Fruit fly (Drosophila melanogaster) whole organism, wandering third instar larva: ENCODE data around the gene CG1142.

ENCODE experiments used
- Abd-B ChIP-seq: fragments of >200 bp; optimal IDR thresholded peaks from 2 replicates; lab custom pipeline; 2017; ENCODE audit warnings: missing biosample characterization, missing genetic modification characterization
- CG32264 ChIP-seq: fragments of 200-800 bp; sonication (Bioruptor generic); optimal IDR thresholded peaks from 2 replicates; lab custom pipeline; 2016; ENCODE audit warnings: missing biosample characterization, missing genetic modification characterization
- CG9705 ChIP-seq: fragments of 200-800 bp; sonication (Bioruptor generic); optimal IDR thresholded peaks from 2 replicates; lab custom pipeline; 2018; ENCODE audit warnings: missing biosample characterization, mild to moderate bottlenecking, missing genetic modification characterization
- CrebA ChIP-seq: fragments of 200-800 bp; sonication (Bioruptor generic); optimal IDR thresholded peaks from 2 replicates; lab custom pipeline; 2016; ENCODE audit warnings: missing biosample characterization, mild to moderate bottlenecking, missing genetic modification characterization, borderline replicate concordance
- Dfd ChIP-seq: fragments of >200 bp; optimal IDR thresholded peaks from 2 replicates; lab custom pipeline; 2017; ENCODE audit warnings: missing biosample characterization, missing genetic modification characterization
- Dif ChIP-seq: fragments of 200-275, 200-300 bp; sonication (Bioruptor generic); optimal IDR thresholded peaks from 2 replicates; lab custom pipeline; 2018; ENCODE audit warnings: missing biosample characterization, missing genetic modification characterization; ENCODE audit not compliant: partially characterized antibody
- GATAd ChIP-seq: sonication (Bioruptor generic); optimal IDR thresholded peaks from 2 replicates; lab custom pipeline; 2016; ENCODE audit warnings: missing biosample characterization, missing genetic modification characterization
- HLH106 ChIP-seq: fragments of 200-800 bp; optimal IDR thresholded peaks from 3 replicates; lab custom pipeline; 2019; ENCODE audit warnings: missing biosample characterization, mild to moderate bottlenecking, missing genetic modification characterization, moderate library complexity
- Hnf4 ChIP-seq: fragments of 200-800 bp; sonication (Bioruptor generic); optimal IDR thresholded peaks from 2 replicates; lab custom pipeline; 2016; ENCODE audit warnings: missing biosample characterization, mild to moderate bottlenecking, missing genetic modification characterization
- Hr78 ChIP-seq: fragments of >200 bp; optimal IDR thresholded peaks from 2 replicates; lab custom pipeline; 2017; ENCODE audit warnings: missing biosample characterization, missing genetic modification characterization
- Hr83 ChIP-seq: fragments of 200-300 bp; sonication (Bioruptor generic); optimal IDR thresholded peaks from 2 replicates; lab custom pipeline; 2016; ENCODE audit warnings: missing biosample characterization, mild to moderate bottlenecking, missing genetic modification characterization, moderate library complexity; ENCODE audit not compliant: poor library complexity, severe bottlenecking
- Jra ChIP-seq: sonication (Bioruptor generic); optimal IDR thresholded peaks from 2 replicates; lab custom pipeline; 2016; ENCODE audit warnings: missing biosample characterization, missing genetic modification characterization
- Mio ChIP-seq: sonication (Bioruptor generic); optimal IDR thresholded peaks from 2 replicates; lab custom pipeline; 2016; ENCODE audit warnings: missing biosample characterization, missing genetic modification characterization
- Myc ChIP-seq: fragments of >200 bp; optimal IDR thresholded peaks from 2 replicates; lab custom pipeline; 2017
- N ChIP-seq: fragments of >200 bp; optimal IDR thresholded peaks from 2 replicates; lab custom pipeline; 2018; ENCODE audit warnings: missing biosample characterization, missing external identifiers, missing genetic modification characterization
- OdsH ChIP-seq: fragments of 200-800 bp; sonication (Bioruptor generic); optimal IDR thresholded peaks from 2 replicates; lab custom pipeline; 2016; ENCODE audit warnings: missing biosample characterization, mild to moderate bottlenecking, missing genetic modification characterization
- Rel ChIP-seq, 2 experiments: fragments of 200-800 bp; sonication (Bioruptor generic) in 1 of 2; optimal IDR thresholded peaks; 2 replicates in 1 of 2; 3 replicates in 1 of 2; lab custom pipeline; 2016 to 2019; ENCODE audit warnings: mild to moderate bottlenecking in 2 of 2, missing biosample characterization in 2 of 2, missing genetic modification characterization in 2 of 2, moderate library complexity in 1 of 2
- Sp1 ChIP-seq: fragments of 200-800 bp; sonication (Bioruptor generic); optimal IDR thresholded peaks from 3 replicates; lab custom pipeline; 2019; ENCODE audit warnings: missing biosample characterization, mild to moderate bottlenecking, missing genetic modification characterization, moderate library complexity
- Vsx2 ChIP-seq: fragments of 200-300, 225-300 bp; sonication (Bioruptor generic); optimal IDR thresholded peaks from 2 replicates; lab custom pipeline; 2018; ENCODE audit warnings: missing biosample characterization, missing genetic modification characterization; ENCODE audit not compliant: partially characterized antibody
- br ChIP-seq: fragments of 200-800 bp; sonication (Bioruptor generic); optimal IDR thresholded peaks from 2 replicates; lab custom pipeline; 2016; ENCODE audit warnings: missing biosample characterization, missing genetic modification characterization
- brk ChIP-seq: fragments of 200-800 bp; sonication (Bioruptor generic); optimal IDR thresholded peaks from 2 replicates; lab custom pipeline; 2016; ENCODE audit warnings: missing biosample characterization, mild to moderate bottlenecking, missing genetic modification characterization
- dl ChIP-seq, 2 experiments: fragments of 175-275, 200-275 bp in 1 of 2; fragments of 200-275 bp in 1 of 2; sonication (Bioruptor generic); optimal IDR thresholded peaks; lab custom pipeline; 2018; ENCODE audit warnings: mild to moderate bottlenecking in 2 of 2, missing biosample characterization in 2 of 2, missing genetic modification characterization in 2 of 2, moderate library complexity in 2 of 2; ENCODE audit not compliant: partially characterized antibody in 2 of 2, insufficient read depth in 1 of 2
- dmrt93B ChIP-seq: fragments of 200-800 bp; sonication (Bioruptor generic); optimal IDR thresholded peaks from 2 replicates; lab custom pipeline; 2018; ENCODE audit warnings: missing biosample characterization, mild to moderate bottlenecking, missing genetic modification characterization
- dsf ChIP-seq: sonication (Bioruptor generic); optimal IDR thresholded peaks from 2 replicates; lab custom pipeline; 2016; ENCODE audit warnings: missing biosample characterization, missing genetic modification characterization, borderline replicate concordance
- ey ChIP-seq: fragments of 200-800 bp; sonication (Bioruptor generic); optimal IDR thresholded peaks from 2 replicates; lab custom pipeline; 2016; ENCODE audit warnings: missing biosample characterization, missing genetic modification characterization
- foxo ChIP-seq, 2 experiments: fragments of 200-800 bp; sonication (Bioruptor generic); optimal IDR thresholded peaks; 2 replicates in 1 of 2; 3 replicates in 1 of 2; lab custom pipeline; 2016 to 2017; ENCODE audit warnings: missing biosample characterization in 2 of 2, missing genetic modification characterization in 2 of 2
- fru ChIP-seq: fragments of 200-800 bp; sonication (Bioruptor generic); optimal IDR thresholded peaks from 3 replicates; lab custom pipeline; 2016; ENCODE audit warnings: missing biosample characterization, mild to moderate bottlenecking, missing genetic modification characterization
- h ChIP-seq: fragments of 200-800 bp; sonication (Bioruptor generic); optimal IDR thresholded peaks from 3 replicates; lab custom pipeline; 2016; ENCODE audit warnings: missing biosample characterization, mild to moderate bottlenecking, missing genetic modification characterization
- jim ChIP-seq: fragments of 175-275, 200-325 bp; sonication (Bioruptor generic); optimal IDR thresholded peaks from 2 replicates; lab custom pipeline; 2016; ENCODE audit warnings: missing biosample characterization, mild to moderate bottlenecking, missing genetic modification characterization
- lola ChIP-seq: fragments of >200 bp; optimal IDR thresholded peaks from 2 replicates; lab custom pipeline; 2017; ENCODE audit warnings: missing biosample characterization, missing genetic modification characterization
- pan ChIP-seq: fragments of >200 bp; optimal IDR thresholded peaks from 2 replicates; lab custom pipeline; 2017
- psq ChIP-seq: fragments of 200-800 bp; sonication (Bioruptor generic); optimal IDR thresholded peaks from 3 replicates; lab custom pipeline; 2017; ENCODE audit warnings: missing biosample characterization, mild to moderate bottlenecking, missing genetic modification characterization, moderate library complexity
- rgr ChIP-seq: fragments of 200-800 bp; sonication (Bioruptor generic); optimal IDR thresholded peaks from 3 replicates; lab custom pipeline; 2016; ENCODE audit warnings: missing biosample characterization, mild to moderate bottlenecking, missing genetic modification characterization
- sage ChIP-seq: fragments of 200-800 bp; sonication (Bioruptor generic); optimal IDR thresholded peaks from 2 replicates; lab custom pipeline; 2016; ENCODE audit warnings: missing biosample characterization, mild to moderate bottlenecking, missing genetic modification characterization
- sv ChIP-seq: fragments of 200-800 bp; sonication (Bioruptor generic); optimal IDR thresholded peaks from 3 replicates; lab custom pipeline; 2016; ENCODE audit warnings: missing biosample characterization, missing genetic modification characterization
- tai ChIP-seq: sonication (Bioruptor generic); optimal IDR thresholded peaks from 2 replicates; lab custom pipeline; 2016; ENCODE audit warnings: missing biosample characterization, missing genetic modification characterization
- usp ChIP-seq: fragments of >200 bp; optimal IDR thresholded peaks from 2 replicates; lab custom pipeline; 2017; ENCODE audit warnings: missing biosample characterization, missing genetic modification characterization
- woc ChIP-seq: sonication (Bioruptor generic); optimal IDR thresholded peaks from 2 replicates; lab custom pipeline; 2016; ENCODE audit warnings: missing biosample characterization, mild to moderate bottlenecking, missing genetic modification characterization

CG1142 gene

DNA sequence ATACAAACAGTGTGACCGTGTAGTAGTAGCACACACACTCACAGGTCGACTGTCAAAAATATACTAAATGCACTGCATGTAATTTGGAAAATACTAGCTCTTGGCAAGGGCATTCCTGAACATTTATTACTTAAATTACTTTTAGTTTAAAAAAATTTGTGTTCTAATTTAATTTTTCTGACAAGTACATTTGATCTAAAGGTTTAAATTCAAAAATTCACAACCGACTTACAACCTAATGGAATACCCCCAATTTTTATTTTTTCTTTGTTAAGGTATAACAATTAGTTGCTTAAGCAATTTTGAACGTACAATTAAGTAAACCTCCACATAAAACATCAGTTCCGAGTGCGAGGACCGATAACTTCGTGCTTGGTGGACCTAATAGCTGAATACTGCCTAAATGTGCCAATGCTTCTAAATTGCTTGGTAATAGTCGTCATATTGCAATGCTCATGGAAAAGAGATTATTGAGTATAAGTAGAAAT, at the start of gene CG1142:
Gene CG1142, minus strand, starts transcription at position 15 of the 488 bp plus-strand sequence.
- peak; percentile 94 for TF ChIP-seq dmrt93B
- peak; percentile 85 to 97 for TF ChIP-seq foxo (GFP tag; optimal IDR thresholded peaks at IDR 0.05; lab: Kevin White, UChicago)
- TF ChIP-seq lola (GFP tag; lab: Kevin White, UChicago): no peak
- TF ChIP-seq CG9705 (GFP tag; lab: Kevin White, UChicago): peak; percentile 96
- TF ChIP-seq N (GFP tag; lab: Kevin White, UChicago): no peak
- TF ChIP-seq Hnf4 (GFP tag; lab: Kevin White, UChicago): peak; percentile 96
- TF ChIP-seq Hr78 (GFP tag; lab: Kevin White, UChicago): no peak
- TF ChIP-seq fru (GFP tag; lab: Kevin White, UChicago): peak; percentile 96
- TF ChIP-seq Dif (GFP tag; lab: Kevin White, UChicago): no peak
- no peak for TF ChIP-seq usp (GFP tag; lab: Kevin White, UChicago)
- peak; percentile 58 for TF ChIP-seq Dfd
- TF ChIP-seq Sp1 (GFP tag; lab: Kevin White, UChicago): peak; percentile 99
- TF ChIP-seq GATAd (GFP tag; lab: Kevin White, UChicago): peak; percentile 89
- peak; percentile 96 for TF ChIP-seq sv (GFP tag; lab: Kevin White, UChicago)
- peak; percentile 94 for TF ChIP-seq psq (GFP tag; lab: Kevin White, UChicago)
- peak; percentile 99 for TF ChIP-seq HLH106 (tag; lab: Kevin White, UChicago)
- peak; percentile 87 for TF ChIP-seq dsf
- TF ChIP-seq Mio: peak; percentile 84
- TF ChIP-seq Vsx2 (GFP tag; lab: Kevin White, UChicago): no peak
- TF ChIP-seq Myc: no peak
- TF ChIP-seq rgr (GFP tag; lab: Kevin White, UChicago): peak; percentile 98
- peak; percentile 88 for TF ChIP-seq Hr83 (GFP tag; lab: Kevin White, UChicago)
- peak; percentile 82 for TF ChIP-seq CrebA (GFP tag; lab: Kevin White, UChicago)
- peak; percentile 96 for TF ChIP-seq OdsH (GFP tag; lab: Kevin White, UChicago)
- peak; percentile 13 for TF ChIP-seq Rel (GFP tag; optimal IDR thresholded peaks at IDR 0.05; lab: Kevin White, UChicago)
- peak; percentile 89 for TF ChIP-seq Rel (tag; optimal IDR thresholded peaks at IDR 0.05; lab: Kevin White, UChicago)
- TF ChIP-seq woc: peak; percentile 91
- peak; percentile 96 for TF ChIP-seq h (GFP tag; lab: Kevin White, UChicago)
- TF ChIP-seq CG32264 (GFP tag; lab: Kevin White, UChicago): peak; percentile 89
- peak; percentile 95 for TF ChIP-seq br (GFP tag; lab: Kevin White, UChicago)
- no peak for TF ChIP-seq dl (GFP tag; optimal IDR thresholded peaks at IDR 0.05; lab: Kevin White, UChicago; ENCODE audit: insufficient read depth in 1 of 2, partially characterized antibody in 2 of 2)
- no peak for TF ChIP-seq Abd-B (GFP tag; lab: Kevin White, UChicago)
- peak; percentile 93 for TF ChIP-seq brk (GFP tag; lab: Kevin White, UChicago)
- TF ChIP-seq sage (GFP tag; lab: Kevin White, UChicago): peak; percentile 91
- TF ChIP-seq jim: no peak
- TF ChIP-seq tai (GFP tag; lab: Kevin White, UChicago): peak; percentile 95
- peak; percentile 92 for TF ChIP-seq Jra
- peak; percentile 96 for TF ChIP-seq ey (GFP tag; lab: Kevin White, UChicago)
- TF ChIP-seq pan (lab: Kevin White, UChicago): no peak

- TF ChIP-seq CG9705 (GFP tag; lab: Kevin White, UChicago): no peak
- TF ChIP-seq Abd-B (GFP tag; lab: Kevin White, UChicago): no peak
- TF ChIP-seq jim: no peak
- TF ChIP-seq h (GFP tag; lab: Kevin White, UChicago): no peak
- TF ChIP-seq fru (GFP tag; lab: Kevin White, UChicago): no peak
- no peak for TF ChIP-seq Mio
- no peak for TF ChIP-seq Myc
- no peak for TF ChIP-seq lola (GFP tag; lab: Kevin White, UChicago)
- TF ChIP-seq N (GFP tag; lab: Kevin White, UChicago): no peak
- no peak for TF ChIP-seq brk (GFP tag; lab: Kevin White, UChicago)
- no peak for TF ChIP-seq psq (GFP tag; lab: Kevin White, UChicago)
- no peak for TF ChIP-seq dmrt93B
- TF ChIP-seq dl (GFP tag; optimal IDR thresholded peaks at IDR 0.05; lab: Kevin White, UChicago; ENCODE audit: insufficient read depth in 1 of 2, partially characterized antibody in 2 of 2): no peak
- TF ChIP-seq Vsx2 (GFP tag; lab: Kevin White, UChicago): no peak
- no peak for TF ChIP-seq Rel (GFP tag; optimal IDR thresholded peaks at IDR 0.05; lab: Kevin White, UChicago)
- TF ChIP-seq Rel (tag; optimal IDR thresholded peaks at IDR 0.05; lab: Kevin White, UChicago): no peak
These were observed 48.8 kb upstream of the CG1142 start for dm6 chr3R:7522266-7522955.
